Worm (Caenorhabditis elegans) whole organism, L1 larva: Measurements from ENCODE around the gene picc-1.
A peak's percentile ranks its signal among the peaks of the same experiment; 100 is the strongest.

Source experiments
- C04F5.9 ChIP-seq: sonication (generic microtip); optimal IDR thresholded peaks from 2 replicates; lab custom pipeline; 2016; ENCODE audit warnings: missing genetic modification characterization, missing compliant biosample characterization
- Y116A8C.19 ChIP-seq: sonication (generic microtip); optimal IDR thresholded peaks from 2 replicates; lab custom pipeline; 2016; ENCODE audit warnings: missing compliant biosample characterization, missing genetic modification characterization, borderline replicate concordance
- aha-1 ChIP-seq: fragments of 150-350 bp; optimal IDR thresholded peaks from 2 replicates; lab custom pipeline; 2014; ENCODE audit warnings: missing biosample characterization, missing genetic modification characterization
- blmp-1 ChIP-seq: fragments of 150-350 bp; optimal IDR thresholded peaks from 2 replicates; lab custom pipeline; 2014; ENCODE audit warnings: missing biosample characterization, missing genetic modification characterization
- ceh-63 ChIP-seq: fragments of 200-800 bp; sonication (Bioruptor generic); optimal IDR thresholded peaks from 2 replicates; lab custom pipeline; 2018; ENCODE audit warnings: mild to moderate bottlenecking, missing genetic modification characterization, missing compliant biosample characterization
- ceh-8 ChIP-seq: fragments of 200-800 bp; sonication (Bioruptor generic); optimal IDR thresholded peaks from 2 replicates; lab custom pipeline; 2018; ENCODE audit warnings: mild to moderate bottlenecking, missing genetic modification characterization, moderate library complexity, missing compliant biosample characterization
- ceh-82 ChIP-seq, 3 experiments: fragments of 150-350 bp in 1 of 3; sonication (generic microtip) in 2 of 3; optimal IDR thresholded peaks; 2 replicates each; lab custom pipeline; 2014 to 2017; ENCODE audit warnings: missing biosample characterization in 3 of 3, missing genetic modification characterization in 3 of 3
- ceh-88 ChIP-seq: fragments of 200-800 bp; sonication (Bioruptor generic); IDR thresholded peaks from 2 replicates; pipeline ENCODE4 v1.3.6; 2022; ENCODE audit warnings: missing genetic modification characterization, missing compliant biosample characterization
- dpl-1 ChIP-seq, 3 experiments: fragments of 150-350 bp in 2 of 3; sonication (generic microtip) in 1 of 3; optimal IDR thresholded peaks; 2 replicates each; lab custom pipeline; 2014 to 2017; ENCODE audit warnings: missing biosample characterization in 3 of 3, missing genetic modification characterization in 3 of 3, missing genetic modification reagents in 3 of 3
- dsc-1 ChIP-seq: sonication (generic microtip); optimal IDR thresholded peaks from 2 replicates; lab custom pipeline; 2016; ENCODE audit warnings: mild to moderate bottlenecking, missing genetic modification characterization, missing compliant biosample characterization
- efl-1 ChIP-seq, 4 experiments: fragments of 150-350 bp; optimal IDR thresholded peaks in 3 of 4; peaks in 1 of 4; 1 replicate in 1 of 4; 2 replicates in 3 of 4; lab custom pipeline; 2014; ENCODE audit warnings: missing biosample characterization in 2 of 4, missing genetic modification characterization in 2 of 4, missing genetic modification reagents in 2 of 4
- egl-13 ChIP-seq: sonication (generic microtip); optimal IDR thresholded peaks from 2 replicates; lab custom pipeline; 2016; ENCODE audit warnings: missing genotype, missing genetic modification reagents, missing genetic modification characterization, missing compliant biosample characterization
- elt-2 ChIP-seq: sonication (generic microtip); optimal IDR thresholded peaks from 2 replicates; lab custom pipeline; 2016; ENCODE audit warnings: missing genetic modification characterization, mild to moderate bottlenecking, inconsistent platforms, missing compliant biosample characterization, missing genetic modification reagents
- fkh-10 ChIP-seq: sonication (generic microtip); optimal IDR thresholded peaks from 2 replicates; lab custom pipeline; 2017; ENCODE audit warnings: missing biosample characterization, missing genetic modification reagents, missing genetic modification characterization
- fkh-8 ChIP-seq: sonication (generic microtip); optimal IDR thresholded peaks from 2 replicates; lab custom pipeline; 2016; ENCODE audit warnings: mild to moderate bottlenecking, missing genetic modification characterization, missing compliant biosample characterization
- fos-1 ChIP-seq: fragments of 150-350 bp; optimal IDR thresholded peaks from 2 replicates; lab custom pipeline; 2014; ENCODE audit warnings: missing biosample characterization, missing genetic modification characterization
- grh-1 ChIP-seq: fragments of 200-800 bp; sonication (Bioruptor generic); IDR thresholded peaks from 2 replicates; pipeline ENCODE4 v1.3.6; 2022; ENCODE audit warnings: missing genetic modification reagents, missing genetic modification characterization, missing compliant biosample characterization
- hlh-17 ChIP-seq: fragments of 200-800 bp; sonication (Bioruptor generic); optimal IDR thresholded peaks from 2 replicates; lab custom pipeline; 2018; ENCODE audit warnings: missing genetic modification characterization, mild to moderate bottlenecking, missing compliant biosample characterization, moderate library complexity, borderline replicate concordance
- irx-1 ChIP-seq: sonication (generic microtip); optimal IDR thresholded peaks from 2 replicates; lab custom pipeline; 2016; ENCODE audit warnings: missing genetic modification characterization, missing compliant biosample characterization
- lin-14 ChIP-seq: fragments of 200-800 bp; sonication (Bioruptor generic); optimal IDR thresholded peaks from 2 replicates; lab custom pipeline; 2018; ENCODE audit warnings: mild to moderate bottlenecking, missing genetic modification characterization, moderate library complexity, missing compliant biosample characterization
- lin-39 ChIP-seq: fragments of 150-350 bp; optimal IDR thresholded peaks from 2 replicates; lab custom pipeline; 2014; ENCODE audit warnings: missing biosample characterization, missing genetic modification reagents, missing genetic modification characterization
- lir-3 ChIP-seq: sonication (generic microtip); optimal IDR thresholded peaks from 2 replicates; lab custom pipeline; 2016; ENCODE audit warnings: mild to moderate bottlenecking, missing genetic modification characterization, moderate library complexity, missing compliant biosample characterization; ENCODE audit not compliant: poor library complexity
- lsy-2 ChIP-seq, 2 experiments: fragments of 150-350 bp; optimal IDR thresholded peaks; 2 replicates each; lab custom pipeline; 2014; ENCODE audit warnings: missing biosample characterization in 2 of 2, missing genetic modification characterization in 2 of 2
- mdl-1 ChIP-seq, 2 experiments: fragments of 150-350 bp; optimal IDR thresholded peaks; 2 replicates each; lab custom pipeline; 2014 to 2017; ENCODE audit warnings: missing biosample characterization in 2 of 2, missing genetic modification characterization in 2 of 2, inconsistent platforms in 1 of 2
- mep-1 ChIP-seq: fragments of 150-350 bp; optimal IDR thresholded peaks from 2 replicates; lab custom pipeline; 2014; ENCODE audit warnings: missing biosample characterization, missing genetic modification characterization
- nhr-12 ChIP-seq: sonication (generic microtip); optimal IDR thresholded peaks from 2 replicates; lab custom pipeline; 2017; ENCODE audit warnings: missing biosample characterization, missing genetic modification characterization
- nhr-20 ChIP-seq: sonication (generic microtip); optimal IDR thresholded peaks from 2 replicates; lab custom pipeline; 2016; ENCODE audit warnings: mild to moderate bottlenecking, missing genetic modification characterization, missing compliant biosample characterization
- nhr-71 ChIP-seq: sonication (generic microtip); optimal IDR thresholded peaks from 2 replicates; lab custom pipeline; 2016; ENCODE audit warnings: mild to moderate bottlenecking, missing genetic modification characterization, moderate library complexity, missing compliant biosample characterization
- nhr-90 ChIP-seq: sonication (generic microtip); optimal IDR thresholded peaks from 2 replicates; lab custom pipeline; 2016; ENCODE audit warnings: mild to moderate bottlenecking, missing genetic modification characterization, missing compliant biosample characterization; ENCODE audit not compliant: poor library complexity
- pag-3 ChIP-seq: sonication (generic microtip); optimal IDR thresholded peaks from 2 replicates; lab custom pipeline; 2017; ENCODE audit warnings: missing genetic modification characterization, mild to moderate bottlenecking, missing compliant biosample characterization, antibody characterized with exemption, borderline replicate concordance; ENCODE audit not compliant: insufficient read depth
- skn-1 ChIP-seq: fragments of 150-350 bp; optimal IDR thresholded peaks from 2 replicates; lab custom pipeline; 2014; ENCODE audit warnings: missing biosample characterization, missing genetic modification characterization
- snu-23 ChIP-seq: sonication (generic microtip); optimal IDR thresholded peaks from 2 replicates; lab custom pipeline; 2016; ENCODE audit warnings: missing genetic modification characterization, missing compliant biosample characterization
- sptf-1 ChIP-seq: fragments of 150-350 bp; optimal IDR thresholded peaks from 2 replicates; lab custom pipeline; 2014; ENCODE audit warnings: missing biosample characterization, missing genetic modification characterization
- swsn-7 ChIP-seq: sonication (generic microtip); optimal IDR thresholded peaks from 2 replicates; lab custom pipeline; 2016; ENCODE audit warnings: missing genetic modification characterization, missing compliant biosample characterization
- tbx-2 ChIP-seq: sonication (generic microtip); optimal IDR thresholded peaks from 2 replicates; lab custom pipeline; 2016; ENCODE audit warnings: missing genetic modification characterization, missing compliant biosample characterization
- unc-86 ChIP-seq: sonication (generic microtip); optimal IDR thresholded peaks from 2 replicates; lab custom pipeline; 2016; ENCODE audit warnings: missing genetic modification characterization, missing compliant biosample characterization
- unc-98 ChIP-seq: fragments of 200-800 bp; sonication (Bioruptor generic); IDR thresholded peaks from 2 replicates; pipeline ENCODE4 v1.3.6; 2022; ENCODE audit warnings: missing genetic modification characterization, missing compliant biosample characterization
- xbp-1 ChIP-seq: sonication (generic microtip); optimal IDR thresholded peaks from 2 replicates; lab custom pipeline; 2016; ENCODE audit warnings: missing genetic modification characterization, missing compliant biosample characterization
- zip-4 ChIP-seq: fragments of 200-800 bp; sonication (Bioruptor generic); optimal IDR thresholded peaks from 2 replicates; lab custom pipeline; 2018; ENCODE audit warnings: mild to moderate bottlenecking, missing genetic modification characterization, moderate library complexity, missing compliant biosample characterization

picc-1 gene

ce11 chrV:5982722-5983121 lies 36.1 kb upstream of the picc-1 start:
- TF ChIP-seq ceh-8 (GFP tag; lab: Kevin White, UChicago) = no peak
- peak; percentile 64 for TF ChIP-seq blmp-1 (tag; lab: Kevin White, UChicago)

- TF ChIP-seq nhr-90 (tag; lab: Kevin White, UChicago) (no peak), efl-1 (optimal IDR thresholded peaks at IDR 0.05; lab: Kevin White, UChicago) (no peak), efl-1 (GFP tag; optimal IDR thresholded peaks at IDR 0.05 in 1 of 2; lab: Kevin White, UChicago) (peak in 1 of 2 experiments; percentile 46)
These were observed 35.4 kb upstream of the picc-1 start, which contains the start of gene dhs-16 for ce11 chrV:5983380-5983779. dhs-16 (plus strand) TSS chrV:5983745.

DNA sequence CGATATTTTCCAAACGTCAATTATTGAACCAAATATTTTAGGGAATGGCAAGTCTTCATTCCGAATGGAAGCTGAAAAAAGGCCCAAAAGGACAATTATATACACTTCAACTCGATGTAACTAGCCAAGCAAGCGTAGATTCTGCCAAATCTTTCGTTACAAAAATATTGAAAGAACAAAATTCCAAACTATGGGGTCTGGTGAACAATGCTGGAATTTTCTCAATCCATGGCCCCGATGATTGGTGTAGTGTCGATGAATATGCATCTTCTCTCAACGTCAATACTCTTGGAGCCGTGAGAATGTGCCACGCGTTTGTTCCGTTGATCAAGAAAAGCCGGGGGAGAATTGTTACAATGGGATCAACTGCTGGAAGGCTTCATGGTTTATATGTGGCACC lies 34.5 kb upstream of the picc-1 start:
- TF ChIP-seq irx-1 (tag; lab: Kevin White, UChicago) = no peak
- no peak for TF ChIP-seq fkh-10 (GFP tag; lab: Kevin White, UChicago)
- no peak for TF ChIP-seq egl-13 (tag; lab: Kevin White, UChicago)
- no peak for TF ChIP-seq grh-1 (GFP tag; lab: Robert Waterston, UW)
- TF ChIP-seq sptf-1 (tag; lab: Kevin White, UChicago) = no peak
- no peak for TF ChIP-seq Y116A8C.19 (tag; lab: Kevin White, UChicago)
- no peak for TF ChIP-seq lin-14 (GFP tag; lab: Kevin White, UChicago)
- TF ChIP-seq ceh-88 (GFP tag; lab: Robert Waterston, UW) = no peak
- no peak for TF ChIP-seq lin-39 (tag; lab: Kevin White, UChicago)
- TF ChIP-seq snu-23 (GFP tag; lab: Kevin White, UChicago) = no peak
- no peak for TF ChIP-seq unc-98
- no peak for TF ChIP-seq fos-1 (tag; lab: Kevin White, UChicago)
- TF ChIP-seq nhr-71 (tag; lab: Kevin White, UChicago) = no peak
- TF ChIP-seq mep-1 (tag; lab: Kevin White, UChicago) = no peak

DNA sequence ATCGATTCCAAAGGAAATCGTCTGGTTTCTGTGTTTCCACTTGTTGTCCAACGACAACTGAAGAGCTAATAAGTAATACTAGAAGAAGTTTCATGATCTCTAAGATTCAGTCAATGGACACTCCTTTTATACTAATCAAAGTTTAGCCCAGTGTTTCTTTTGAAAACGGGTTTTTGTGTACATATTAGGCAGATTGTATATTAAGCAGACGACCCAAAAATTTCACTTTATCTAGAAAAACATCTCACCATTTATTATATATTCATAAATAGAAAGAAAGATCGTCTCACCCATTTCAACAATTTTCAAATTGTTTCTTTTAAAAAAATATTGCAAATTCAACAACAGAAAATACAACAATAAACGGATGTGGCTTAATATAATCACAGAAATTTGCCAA lies 32.0 kb upstream of the picc-1 start, which contains the start of gene C10F3.7:
C10F3.7 (minus strand) TSS at position 101 of the 400 bp plus-strand sequence.
- no peak for TF ChIP-seq lir-3 (tag; lab: Kevin White, UChicago)
- TF ChIP-seq aha-1 = no peak
- TF ChIP-seq hlh-17 (GFP tag; lab: Kevin White, UChicago) = no peak
- TF ChIP-seq ceh-82 (tag; optimal IDR thresholded peaks at IDR 0.05; lab: Kevin White, UChicago) = no peak

ce11 chrV:5990383-5990782 lies 28.4 kb upstream of the picc-1 start, which contains the start of gene fut-8:
fut-8 (minus strand) TSS chrV:5990483.
- TF ChIP-seq nhr-12 (no peak), aha-1 (no peak), dsc-1 (tag; lab: Kevin White, UChicago) (peak; percentile 43)
- TF ChIP-seq, all 84 proteins: peak for 1

DNA sequence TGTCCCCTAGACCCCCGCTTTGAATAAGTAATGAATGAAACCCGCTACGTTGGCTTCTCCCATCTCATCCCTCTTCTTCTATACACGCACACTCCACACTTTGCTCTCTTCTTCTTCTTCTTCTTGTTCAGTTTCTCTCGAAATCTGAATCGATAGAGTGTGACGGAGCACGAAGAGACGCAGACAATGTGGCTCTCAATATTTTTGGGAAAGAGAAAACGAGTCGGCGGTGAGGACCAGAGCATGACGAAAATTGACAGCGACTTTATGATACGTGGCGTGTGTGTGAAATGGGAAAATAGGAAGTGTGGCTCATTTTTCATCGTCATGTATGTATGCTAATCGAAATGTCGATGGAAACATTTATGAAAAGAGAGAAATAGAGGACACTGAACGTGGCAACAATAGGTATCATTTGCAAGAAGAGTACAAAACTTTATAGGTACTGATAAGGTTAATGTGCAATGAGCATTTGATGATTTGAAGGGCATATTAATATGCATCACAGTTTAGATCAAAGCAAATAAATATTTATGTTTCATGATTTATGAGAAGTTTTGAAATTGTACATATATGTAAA lies 27.2 kb upstream of the picc-1 start:
- no peak for TF ChIP-seq grh-1 (GFP tag; lab: Robert Waterston, UW)
- TF ChIP-seq mdl-1 (tag; optimal IDR thresholded peaks at IDR 0.05; lab: Kevin White, UChicago) = peak in 1 of 2 experiments; percentile 37
- peak; percentile 0 for TF ChIP-seq skn-1 (tag; lab: Kevin White, UChicago)
- peak; percentile 74 for TF ChIP-seq unc-86 (tag; lab: Kevin White, UChicago)
- TF ChIP-seq egl-13 (tag; lab: Kevin White, UChicago) = peak; percentile 19
- TF ChIP-seq dpl-1 (GFP tag; optimal IDR thresholded peaks at IDR 0.05; lab: Kevin White, UChicago) = peak in 2 of 3 experiments; percentile 20 to 47
- TF ChIP-seq ceh-82 (tag; optimal IDR thresholded peaks at IDR 0.05; lab: Kevin White, UChicago) = peak; percentile 34 to 59 (median 38)
- TF ChIP-seq efl-1 (optimal IDR thresholded peaks at IDR 0.05; lab: Kevin White, UChicago) = peak; percentile 42 to 50
- TF ChIP-seq efl-1 (GFP tag; optimal IDR thresholded peaks at IDR 0.05 in 1 of 2; lab: Kevin White, UChicago) = peak; percentile 11 to 20
- peak; percentile 87 for TF ChIP-seq fkh-8
- no peak for TF ChIP-seq ceh-63 (GFP tag; lab: Kevin White, UChicago)
- TF ChIP-seq tbx-2 (tag; lab: Kevin White, UChicago) = peak; percentile 55
- TF ChIP-seq pag-3 (tag; lab: Kevin White, UChicago) = no peak
- peak; percentile 46 for TF ChIP-seq fkh-10 (GFP tag; lab: Kevin White, UChicago)
- TF ChIP-seq nhr-20 (tag; lab: Kevin White, UChicago) = peak; percentile 22
- peak; percentile 34 to 62 for TF ChIP-seq lsy-2 (tag; optimal IDR thresholded peaks at IDR 0.05; lab: Kevin White, UChicago)
- TF ChIP-seq nhr-71 (tag; lab: Kevin White, UChicago) = peak; percentile 67
- no peak for TF ChIP-seq C04F5.9 (tag; lab: Kevin White, UChicago)
- no peak for TF ChIP-seq zip-4
- peak; percentile 56 for TF ChIP-seq xbp-1 (tag; lab: Kevin White, UChicago)
- TF ChIP-seq snu-23 (GFP tag; lab: Kevin White, UChicago) = peak; percentile 59
- peak; percentile 57 for TF ChIP-seq swsn-7 (tag; lab: Kevin White, UChicago)
- TF ChIP-seq elt-2 = peak; percentile 39
- TF ChIP-seq lin-14 (GFP tag; lab: Kevin White, UChicago) = peak; percentile 92
